Fruit fly (Drosophila melanogaster) whole organism, embryonic: Measurements from ENCODE around the gene CG8191.

Source experiments
- Atf6 ChIP-seq: fragments of 200-800 bp; sonication (Bioruptor generic); IDR thresholded peaks from 2 replicates; pipeline ENCODE4 v1.3.6; 2022; ENCODE audit warnings: missing biosample characterization, missing genetic modification characterization
- Bdp1 ChIP-seq: fragments of 200-800 bp; sonication (Bioruptor generic); optimal IDR thresholded peaks from 3 replicates; lab custom pipeline; 2016; ENCODE audit warnings: missing biosample characterization, missing genetic modification characterization
- CG10209 ChIP-seq: fragments of 200-800 bp; sonication (Bioruptor generic); optimal IDR thresholded peaks from 3 replicates; lab custom pipeline; 2017; ENCODE audit warnings: missing biosample characterization, mild to moderate bottlenecking, missing genetic modification characterization, missing genetic modification reagents
- CG10462 ChIP-seq: fragments of 200-800 bp; sonication (Bioruptor generic); optimal IDR thresholded peaks from 2 replicates; lab custom pipeline; 2016; ENCODE audit warnings: missing biosample characterization, missing genetic modification characterization
- CG10565 ChIP-seq: fragments of 200-800 bp; sonication (Bioruptor generic); optimal IDR thresholded peaks from 3 replicates; lab custom pipeline; 2016; ENCODE audit warnings: missing biosample characterization, mild to moderate bottlenecking, missing genetic modification characterization
- CG12236 ChIP-seq: fragments of 200-800 bp; sonication (Bioruptor generic); optimal IDR thresholded peaks from 2 replicates; lab custom pipeline; 2016; ENCODE audit warnings: missing biosample characterization, missing genetic modification characterization
- CG13624 ChIP-seq: fragments of 200-800 bp; sonication (Bioruptor generic); optimal IDR thresholded peaks from 2 replicates; lab custom pipeline; 2016; ENCODE audit warnings: missing biosample characterization, missing genetic modification characterization
- CG17361 ChIP-seq: fragments of 200-800 bp; sonication (Bioruptor generic); IDR thresholded peaks from 3 replicates; pipeline ENCODE4 v1.3.6; 2022; ENCODE audit warnings: missing biosample characterization, missing genetic modification characterization
- CG4617 ChIP-seq: fragments of 200-800 bp; sonication (Bioruptor generic); optimal IDR thresholded peaks from 3 replicates; lab custom pipeline; 2016; ENCODE audit warnings: missing biosample characterization, missing genetic modification characterization, borderline replicate concordance
- CG4854 ChIP-seq: fragments of 200-800 bp; sonication (Bioruptor generic); optimal IDR thresholded peaks from 2 replicates; lab custom pipeline; 2016; ENCODE audit warnings: missing biosample characterization, missing genetic modification characterization, inconsistent platforms
- CG7987 ChIP-seq: fragments of 200-800 bp; sonication (Bioruptor generic); optimal IDR thresholded peaks from 2 replicates; lab custom pipeline; 2018; ENCODE audit warnings: missing biosample characterization, mild to moderate bottlenecking, missing genetic modification characterization, moderate library complexity
- CG8944 ChIP-seq: fragments of 200-800 bp; sonication (Bioruptor generic); optimal IDR thresholded peaks from 3 replicates; lab custom pipeline; 2016; ENCODE audit warnings: missing biosample characterization, missing genetic modification characterization
- CG9876 ChIP-seq: fragments of 200-800 bp; sonication (Bioruptor generic); optimal IDR thresholded peaks from 2 replicates; lab custom pipeline; 2016; ENCODE audit warnings: missing biosample characterization, missing genetic modification characterization
- Dp ChIP-seq: fragments of 200-800 bp; sonication (Bioruptor generic); optimal IDR thresholded peaks from 2 replicates; lab custom pipeline; 2018; ENCODE audit warnings: missing biosample characterization, mild to moderate bottlenecking, missing genetic modification characterization, moderate library complexity
- E2f1 ChIP-seq: fragments of 200-800 bp; sonication (Bioruptor generic); IDR thresholded peaks from 2 replicates; pipeline ENCODE4 v1.3.6; 2022; ENCODE audit warnings: missing biosample characterization, missing genetic modification characterization
- E2f2 ChIP-seq: fragments of 200-800 bp; sonication (Bioruptor generic); IDR thresholded peaks from 2 replicates; pipeline ENCODE4 v1.3.6; 2022; ENCODE audit warnings: missing biosample characterization, missing genetic modification characterization
- HHEX ChIP-seq: fragments of 200-800 bp; sonication (Bioruptor generic); optimal IDR thresholded peaks from 3 replicates; lab custom pipeline; 2017; ENCODE audit warnings: missing biosample characterization, mild to moderate bottlenecking, missing genetic modification characterization, missing genetic modification reagents
- HLHmδ ChIP-seq: fragments of 200-800 bp; sonication (Bioruptor generic); optimal IDR thresholded peaks from 2 replicates; lab custom pipeline; 2018; ENCODE audit warnings: missing biosample characterization, mild to moderate bottlenecking, missing genetic modification characterization, moderate library complexity
- Hmr ChIP-seq: fragments of 200-800 bp; sonication (Bioruptor generic); optimal IDR thresholded peaks from 3 replicates; lab custom pipeline; 2017; ENCODE audit warnings: mild to moderate bottlenecking, missing biosample characterization, missing genetic modification reagents, missing genetic modification characterization
- Hsf ChIP-seq: fragments of 200-800 bp; sonication (Bioruptor generic); optimal IDR thresholded peaks from 3 replicates; lab custom pipeline; 2016; ENCODE audit warnings: missing biosample characterization, missing genetic modification characterization
- Kr ChIP-seq: fragments of 200-800 bp; sonication (Bioruptor generic); optimal IDR thresholded peaks from 2 replicates; lab custom pipeline; 2017; ENCODE audit warnings: missing biosample characterization, mild to moderate bottlenecking, missing genetic modification characterization
- Lhr ChIP-seq: fragments of 200-800 bp; sonication (Bioruptor generic); optimal IDR thresholded peaks from 3 replicates; lab custom pipeline; 2017; ENCODE audit warnings: mild to moderate bottlenecking, missing biosample characterization, missing genetic modification reagents, missing genetic modification characterization
- Lpt ChIP-seq: fragments of >200 bp; optimal IDR thresholded peaks from 2 replicates; lab custom pipeline; 2018; ENCODE audit warnings: missing biosample characterization, missing genetic modification characterization
- MTF-1 ChIP-seq: fragments of 200-800 bp; sonication (Bioruptor generic); optimal IDR thresholded peaks from 2 replicates; lab custom pipeline; 2018; ENCODE audit warnings: missing biosample characterization, mild to moderate bottlenecking, missing genetic modification characterization, borderline replicate concordance
- Side ChIP-seq: fragments of 200-800 bp; sonication (Bioruptor generic); optimal IDR thresholded peaks from 2 replicates; lab custom pipeline; 2016; ENCODE audit warnings: missing biosample characterization, missing genetic modification characterization
- Sin3A ChIP-seq: fragments of >200 bp; optimal IDR thresholded peaks from 2 replicates; lab custom pipeline; 2018
- Six4 ChIP-seq: fragments of 200-800 bp; sonication (Bioruptor generic); optimal IDR thresholded peaks from 2 replicates; lab custom pipeline; 2016; ENCODE audit warnings: missing biosample characterization, missing genetic modification characterization
- ac ChIP-seq: fragments of 200-800 bp; sonication (Bioruptor generic); optimal IDR thresholded peaks from 3 replicates; lab custom pipeline; 2017; ENCODE audit warnings: missing biosample characterization, mild to moderate bottlenecking, missing genetic modification characterization
- al ChIP-seq: fragments of 200-800 bp; sonication (Bioruptor generic); IDR thresholded peaks from 2 replicates; pipeline ENCODE4 v1.3.6; 2022; ENCODE audit warnings: missing biosample characterization, missing genetic modification characterization
- cato ChIP-seq: fragments of 200-800 bp; sonication (Bioruptor generic); optimal IDR thresholded peaks from 2 replicates; lab custom pipeline; 2016; ENCODE audit warnings: missing biosample characterization, missing genetic modification characterization, borderline replicate concordance
- en ChIP-seq: fragments of 200-800 bp; sonication (Bioruptor generic); optimal IDR thresholded peaks from 2 replicates; lab custom pipeline; 2016; ENCODE audit warnings: missing biosample characterization, missing genetic modification characterization
- esg ChIP-seq: fragments of 200-800 bp; sonication (Bioruptor generic); conservative IDR thresholded peaks from 2 replicates; pipeline ENCODE4 v1.3.6; 2022; ENCODE audit warnings: missing biosample characterization, missing genetic modification characterization
- fd102C ChIP-seq: fragments of 200-800 bp; sonication (Bioruptor generic); optimal IDR thresholded peaks from 2 replicates; lab custom pipeline; 2018; ENCODE audit warnings: missing biosample characterization, mild to moderate bottlenecking, missing genetic modification characterization, moderate library complexity
- fru ChIP-seq: fragments of >200 bp; optimal IDR thresholded peaks from 2 replicates; lab custom pipeline; 2017
- gt ChIP-seq: fragments of 200-800 bp; sonication (Bioruptor generic); IDR thresholded peaks from 2 replicates; pipeline ENCODE4 v1.3.6; 2022; ENCODE audit warnings: missing biosample characterization, missing genetic modification characterization
- hkb ChIP-seq, 2 experiments: fragments of 200-800 bp in 1 of 2; fragments of >200 bp in 1 of 2; sonication (Bioruptor generic) in 1 of 2; IDR thresholded peaks in 1 of 2; optimal IDR thresholded peaks in 1 of 2; 2 replicates each; pipeline versions ENCODE4 v1.3.6 to Lab custom; 2017 to 2022; ENCODE audit warnings: missing biosample characterization in 1 of 2, missing genetic modification characterization in 1 of 2
- lola ChIP-seq, 3 experiments: fragments of >200 bp in 2 of 3; fragments of 200-800 bp in 1 of 3; sonication (Bioruptor generic) in 1 of 3; optimal IDR thresholded peaks; 2 replicates each; lab custom pipeline; 2017 to 2019; ENCODE audit warnings: missing biosample characterization in 3 of 3, missing genetic modification characterization in 3 of 3, mild to moderate bottlenecking in 1 of 3, moderate library complexity in 1 of 3
- pho ChIP-seq: fragments of 200-800 bp; sonication (Bioruptor generic); optimal IDR thresholded peaks from 2 replicates; lab custom pipeline; 2016; ENCODE audit warnings: missing biosample characterization, missing genetic modification characterization
- ro ChIP-seq: fragments of 200-800 bp; sonication (Bioruptor generic); IDR thresholded peaks from 2 replicates; pipeline ENCODE4 v1.3.6; 2022; ENCODE audit warnings: missing biosample characterization, missing genetic modification characterization
- toy ChIP-seq: fragments of 200-800 bp; sonication (Bioruptor generic); IDR thresholded peaks from 2 replicates; pipeline ENCODE4 v1.3.6; 2022; ENCODE audit warnings: missing biosample characterization, missing genetic modification characterization
- zen ChIP-seq: fragments of 200-800 bp; sonication (Bioruptor generic); optimal IDR thresholded peaks from 3 replicates; lab custom pipeline; 2018; ENCODE audit warnings: missing biosample characterization, mild to moderate bottlenecking, missing genetic modification characterization, moderate library complexity
- zen2 ChIP-seq: fragments of 200-800 bp; sonication (Bioruptor generic); IDR thresholded peaks from 3 replicates; pipeline ENCODE4 v1.3.6; 2022; ENCODE audit warnings: missing biosample characterization, missing genetic modification characterization; ENCODE audit not compliant: partially characterized antibody

CG8191 gene

dm6 chrX:15748945-15749344 is 17.0 kb downstream of the CG8191 start, which contains the start of gene Mvd (continued):
- no peak for TF ChIP-seq fru
- no peak for TF ChIP-seq cato (GFP tag; lab: Kevin White, UChicago)
- TF ChIP-seq CG4617 = peak; percentile 18
- no peak for TF ChIP-seq gt (GFP tag; lab: Robert Waterston, UW)
- TF ChIP-seq CG8944 (GFP tag; lab: Kevin White, UChicago) = peak; percentile 16
- no peak for TF ChIP-seq Side (GFP tag; lab: Kevin White, UChicago)
- peak; percentile 19 for TF ChIP-seq CG7987 (GFP tag; lab: Kevin White, UChicago)
- TF ChIP-seq toy (GFP tag; lab: Robert Waterston, UW) = no peak
- no peak for TF ChIP-seq ac (GFP tag; lab: Kevin White, UChicago)
- no peak for TF ChIP-seq en (GFP tag; lab: Kevin White, UChicago)
- TF ChIP-seq E2f1 = no peak
- peak; percentile 58 for TF ChIP-seq E2f2 (GFP tag; lab: Robert Waterston, UW)
- TF ChIP-seq Dp = peak; percentile 53
- TF ChIP-seq pho = no peak
- no peak for TF ChIP-seq CG9876 (GFP tag; lab: Kevin White, UChicago)
- TF ChIP-seq HHEX (GFP tag; lab: Kevin White, UChicago) = no peak
- TF ChIP-seq fd102C (GFP tag; lab: Kevin White, UChicago) = no peak
- peak; percentile 29 for TF ChIP-seq Lhr (GFP tag; lab: Kevin White, UChicago)
- TF ChIP-seq CG12236 = no peak
- TF ChIP-seq HLHmδ = no peak
- peak; percentile 17 for TF ChIP-seq hkb (optimal IDR thresholded peaks at IDR 0.05; lab: Kevin White, UChicago)
- TF ChIP-seq hkb (GFP tag; IDR thresholded peaks at IDR 0.05; lab: Robert Waterston, UW) = no peak
- TF ChIP-seq Hmr (GFP tag; lab: Kevin White, UChicago) = no peak
- no peak for TF ChIP-seq Kr (GFP tag; lab: Kevin White, UChicago)
- no peak for TF ChIP-seq CG4854 (GFP tag; lab: Kevin White, UChicago)
- no peak for TF ChIP-seq esg (GFP tag; lab: Robert Waterston, UW)
- peak; percentile 19 for TF ChIP-seq CG13624 (GFP tag; lab: Kevin White, UChicago)
- no peak for TF ChIP-seq CG10462 (GFP tag; lab: Kevin White, UChicago)
- TF ChIP-seq zen2 (GFP tag; lab: Robert Waterston, UW) = no peak
- no peak for TF ChIP-seq lola (GFP tag; optimal IDR thresholded peaks at IDR 0.05; lab: Kevin White, UChicago)
- no peak for TF ChIP-seq Hsf (GFP tag; lab: Kevin White, UChicago)
- TF ChIP-seq MTF-1 (GFP tag; lab: Kevin White, UChicago) = no peak

DNA sequence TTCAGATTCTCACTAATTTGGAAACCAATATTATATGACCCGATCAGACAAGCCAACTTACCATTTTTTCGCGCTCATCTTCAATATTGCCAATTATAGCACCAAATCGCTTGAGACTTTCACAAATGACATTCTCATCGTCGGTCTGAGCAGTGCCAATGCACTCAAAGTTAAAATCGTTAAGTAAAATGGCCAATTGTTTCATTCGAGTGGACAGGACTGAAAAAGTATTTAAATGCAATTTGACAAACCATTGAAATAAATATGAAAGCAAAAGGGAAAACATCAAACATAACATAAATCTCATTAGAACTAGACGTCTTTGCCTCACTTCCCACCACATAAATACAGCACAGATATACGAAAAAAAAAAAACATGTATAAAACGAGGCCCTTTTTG is 24.0 kb downstream of the CG8191 start, which contains the start of gene CG8260:
Gene CG8260 (plus strand): TSS at position 301 of the 400 bp plus-strand sequence.
- TF ChIP-seq Lpt (GFP tag; lab: Kevin White, UChicago) (no peak), CG10209 (GFP tag; lab: Kevin White, UChicago) (no peak), zen (tag; lab: Kevin White, UChicago) (no peak), CG10565 (no peak), CG17361 (GFP tag; lab: Robert Waterston, UW) (no peak), ro (GFP tag; lab: Robert Waterston, UW) (no peak), Atf6 (GFP tag; lab: Robert Waterston, UW) (no peak), Bdp1 (GFP tag; lab: Kevin White, UChicago) (no peak), Sin3A (lab: Kevin White, UChicago) (no peak), al (GFP tag; lab: Robert Waterston, UW) (no peak), Six4 (no peak)
- TF ChIP-seq, all 482 proteins: peak for 0
